Worm (Caenorhabditis elegans) whole organism, L2 larva: ENCODE measurements around the gene str-41.

Source experiments
- R02D3.7 ChIP-seq: fragments of 150-350 bp; optimal IDR thresholded peaks from 2 replicates; lab custom pipeline; 2014; ENCODE audit warnings: missing biosample characterization, missing genetic modification characterization
- ZK546.5 ChIP-seq: sonication (generic microtip); optimal IDR thresholded peaks from 2 replicates; lab custom pipeline; 2017; ENCODE audit warnings: missing biosample characterization, missing genetic modification characterization
- alr-1 ChIP-seq: fragments of 150-350 bp; optimal IDR thresholded peaks from 2 replicates; lab custom pipeline; 2014; ENCODE audit warnings: missing biosample characterization, missing genetic modification characterization
- blmp-1 ChIP-seq: sonication (generic microtip); optimal IDR thresholded peaks from 2 replicates; lab custom pipeline; 2017; ENCODE audit warnings: missing genetic modification characterization, mild to moderate bottlenecking, missing compliant biosample characterization, antibody characterized with exemption, moderate library complexity; ENCODE audit not compliant: insufficient read depth
- ceh-16 ChIP-seq: fragments of 150-350 bp; optimal IDR thresholded peaks from 2 replicates; lab custom pipeline; 2014; ENCODE audit warnings: missing biosample characterization, missing genetic modification characterization
- ceh-82 ChIP-seq: fragments of 150-350 bp; optimal IDR thresholded peaks from 2 replicates; lab custom pipeline; 2014; ENCODE audit warnings: missing biosample characterization, missing genetic modification characterization
- crh-2 ChIP-seq: sonication (generic microtip); optimal IDR thresholded peaks from 2 replicates; lab custom pipeline; 2017; ENCODE audit warnings: missing biosample characterization, missing genetic modification characterization
- dmd-4 ChIP-seq: sonication (generic microtip); optimal IDR thresholded peaks from 2 replicates; lab custom pipeline; 2017; ENCODE audit warnings: missing biosample characterization, missing genetic modification characterization
- egl-27 ChIP-seq: sonication (generic microtip); optimal IDR thresholded peaks from 3 replicates; lab custom pipeline; 2017; ENCODE audit warnings: missing biosample characterization, missing genetic modification reagents, missing genetic modification characterization
- elt-1 ChIP-seq: fragments of 150-350 bp; optimal IDR thresholded peaks from 2 replicates; lab custom pipeline; 2014; ENCODE audit warnings: missing biosample characterization, missing genetic modification characterization
- elt-3 ChIP-seq: sonication (generic microtip); optimal IDR thresholded peaks from 2 replicates; lab custom pipeline; 2017; ENCODE audit warnings: missing biosample characterization, missing genetic modification characterization
- gmeb-1 ChIP-seq: fragments of 150-350 bp; optimal IDR thresholded peaks from 2 replicates; lab custom pipeline; 2014; ENCODE audit warnings: missing biosample characterization, missing genetic modification characterization
- lin-11 ChIP-seq: fragments of 150-350 bp; sonication (generic microtip); optimal IDR thresholded peaks from 2 replicates; lab custom pipeline; 2014; ENCODE audit warnings: missing biosample characterization, missing genetic modification characterization, inconsistent platforms, mixed read lengths
- lin-13 ChIP-seq: fragments of 150-350 bp; optimal IDR thresholded peaks from 2 replicates; lab custom pipeline; 2014; ENCODE audit warnings: missing biosample characterization, missing genetic modification reagents, missing genetic modification characterization
- lin-39 ChIP-seq: fragments of 150-350 bp; optimal IDR thresholded peaks from 2 replicates; lab custom pipeline; 2014; ENCODE audit warnings: missing biosample characterization, missing genetic modification reagents, missing genetic modification characterization
- mbf-1 ChIP-seq: sonication (generic microtip); optimal IDR thresholded peaks from 2 replicates; lab custom pipeline; 2017; ENCODE audit warnings: missing biosample characterization, missing genetic modification characterization
- nhr-10 ChIP-seq: sonication (generic microtip); optimal IDR thresholded peaks from 2 replicates; lab custom pipeline; 2017; ENCODE audit warnings: missing biosample characterization, missing genetic modification characterization
- nhr-129 ChIP-seq: fragments of 150-350 bp; optimal IDR thresholded peaks from 2 replicates; lab custom pipeline; 2014; ENCODE audit warnings: missing biosample characterization, missing genetic modification characterization
- nhr-23 ChIP-seq: fragments of 150-350 bp; optimal IDR thresholded peaks from 2 replicates; lab custom pipeline; 2014; ENCODE audit warnings: missing biosample characterization, missing genetic modification reagents, missing genetic modification characterization
- nhr-237 ChIP-seq: fragments of 150-350 bp; optimal IDR thresholded peaks from 2 replicates; lab custom pipeline; 2014; ENCODE audit warnings: missing biosample characterization, missing genetic modification characterization
- nhr-25 ChIP-seq: fragments of 150-350 bp; sonication (generic microtip); optimal IDR thresholded peaks from 3 replicates; lab custom pipeline; 2014; ENCODE audit warnings: missing biosample characterization, missing genetic modification characterization
- nhr-6 ChIP-seq: fragments of 150-350 bp; optimal IDR thresholded peaks from 2 replicates; lab custom pipeline; 2014; ENCODE audit warnings: missing biosample characterization, missing genetic modification characterization
- nhr-77 ChIP-seq: fragments of 150-350 bp; optimal IDR thresholded peaks from 2 replicates; lab custom pipeline; 2014; ENCODE audit warnings: missing biosample characterization, missing genetic modification characterization
- peb-1 ChIP-seq: fragments of 150-350 bp; optimal IDR thresholded peaks from 2 replicates; lab custom pipeline; 2014; ENCODE audit warnings: missing biosample characterization, missing genetic modification characterization
- sem-4 ChIP-seq: fragments of 150-350 bp; optimal IDR thresholded peaks from 2 replicates; lab custom pipeline; 2014; ENCODE audit warnings: missing biosample characterization, missing genetic modification reagents, missing genetic modification characterization
- skn-1 ChIP-seq: sonication (generic microtip); optimal IDR thresholded peaks from 2 replicates; lab custom pipeline; 2017; ENCODE audit warnings: missing biosample characterization, missing genetic modification characterization
- snpc-4 ChIP-seq: fragments of 150-350 bp; optimal IDR thresholded peaks from 2 replicates; lab custom pipeline; 2014; ENCODE audit warnings: missing biosample characterization, missing genetic modification characterization
- unc-39 ChIP-seq: fragments of 150-350 bp; optimal IDR thresholded peaks from 2 replicates; lab custom pipeline; 2014; ENCODE audit warnings: missing biosample characterization, missing genetic modification characterization
- unc-55 ChIP-seq: fragments of 150-350 bp; sonication (generic microtip); optimal IDR thresholded peaks from 3 replicates; lab custom pipeline; 2014; ENCODE audit warnings: missing biosample characterization, missing genetic modification reagents, missing genetic modification characterization
- unc-62 ChIP-seq: fragments of 150-350 bp; optimal IDR thresholded peaks from 2 replicates; lab custom pipeline; 2014; ENCODE audit warnings: missing biosample characterization, missing genetic modification reagents, missing genetic modification characterization
- zag-1 ChIP-seq: fragments of 150-350 bp; optimal IDR thresholded peaks from 2 replicates; lab custom pipeline; 2014; ENCODE audit warnings: missing biosample characterization, missing genetic modification characterization
- ztf-4 ChIP-seq: fragments of 150-350 bp; optimal IDR thresholded peaks from 2 replicates; lab custom pipeline; 2014; ENCODE audit warnings: missing biosample characterization, missing genetic modification characterization

str-41 gene

ce11 chrV:7451421-7451820, 39.6 kb downstream of the str-41 start, which contains the start of gene try-11:
TSS of gene try-11 (plus strand) at chrV:7451721.
- TF ChIP-seq lin-39 (tag; lab: Kevin White, UChicago), result no peak
- no peak for TF ChIP-seq nhr-23 (tag; lab: Kevin White, UChicago)
- no peak for TF ChIP-seq ztf-4
- TF ChIP-seq elt-3, result no peak
- TF ChIP-seq nhr-25 (tag; lab: Kevin White, UChicago), result no peak
- TF ChIP-seq skn-1 (tag; lab: Kevin White, UChicago), result no peak
- no peak for TF ChIP-seq zag-1 (tag; lab: Kevin White, UChicago)
- TF ChIP-seq nhr-10, result no peak
- TF ChIP-seq unc-55 (GFP tag; lab: Kevin White, UChicago), result no peak
- no peak for TF ChIP-seq nhr-129
- no peak for TF ChIP-seq blmp-1
- TF ChIP-seq nhr-77 (tag; lab: Kevin White, UChicago), result no peak
- TF ChIP-seq lin-11 (tag; lab: Kevin White, UChicago), result no peak
- TF ChIP-seq peb-1 (tag; lab: Kevin White, UChicago), result no peak
- no peak for TF ChIP-seq ceh-16 (tag; lab: Kevin White, UChicago)
- no peak for TF ChIP-seq ceh-82 (tag; lab: Kevin White, UChicago)
- no peak for TF ChIP-seq elt-1 (tag; lab: Kevin White, UChicago)
- no peak for TF ChIP-seq gmeb-1
- no peak for TF ChIP-seq snpc-4 (tag; lab: Kevin White, UChicago)

- TF ChIP-seq mbf-1 (tag; lab: Kevin White, UChicago), result no peak
- no peak for TF ChIP-seq ceh-16 (tag; lab: Kevin White, UChicago)
- no peak for TF ChIP-seq lin-13 (GFP tag; lab: Kevin White, UChicago)
- no peak for TF ChIP-seq crh-2
- TF ChIP-seq egl-27 (tag; lab: Kevin White, UChicago), result no peak
- no peak for TF ChIP-seq ZK546.5 (tag; lab: Kevin White, UChicago)
Measured at ce11 chrV:7454236-7454635, 42.4 kb downstream of the str-41 start, which contains the start of gene try-8. TSS of gene try-8 (minus strand) at chrV:7454336.

ce11 chrV:7455008-7455407, 43.2 kb downstream of the str-41 start, which contains the start of gene F25E5.2:
TSS of gene F25E5.2 (plus strand) at chrV:7455308.
- TF ChIP-seq snpc-4 (tag; lab: Kevin White, UChicago) (no peak), elt-3 (no peak), sem-4 (no peak), dmd-4 (tag; lab: Kevin White, UChicago) (no peak), nhr-237 (tag; lab: Kevin White, UChicago) (no peak), lin-39 (tag; lab: Kevin White, UChicago) (no peak), nhr-6 (no peak), unc-62 (GFP tag; lab: Kevin White, UChicago) (no peak), alr-1 (tag; lab: Kevin White, UChicago) (no peak), nhr-77 (tag; lab: Kevin White, UChicago) (no peak), gmeb-1 (no peak), ZK546.5 (tag; lab: Kevin White, UChicago) (no peak), ceh-82 (tag; lab: Kevin White, UChicago) (no peak), R02D3.7 (tag; lab: Kevin White, UChicago) (no peak), zag-1 (tag; lab: Kevin White, UChicago) (no peak), blmp-1 (no peak), elt-1 (tag; lab: Kevin White, UChicago) (no peak)

ce11 chrV:7460898-7461297, 49.1 kb downstream of the str-41 start, which contains the start of gene srh-92:
TSS of gene srh-92 (minus strand) at chrV:7460998.
- TF ChIP-seq unc-39 (tag; lab: Kevin White, UChicago), result no peak
- TF ChIP-seq, all 48 proteins: peak for 0
